Fruit fly (Drosophila melanogaster): Measurements from ENCODE around the gene CG13295.
A peak's percentile ranks its signal among the peaks of the same experiment; 100 is the strongest.

CG13295 gene

dm6 chr3L:6074975-6075692 is at the start of gene CG13295, which contains the start of gene CG6610:
Gene CG13295 (minus strand): TSS chr3L:6075245.
Gene CG6610 (plus strand): TSS chr3L:6075536.
- TF ChIP-seq Atf-2 (GFP tag; optimal IDR thresholded peaks at IDR 0.05) (no peak), ranshi (GFP tag; IDR thresholded peaks at IDR 0.05) (peak; percentile 33; the same call in 1 of the 2 replicates), hb (GFP tag; IDR thresholded peaks at IDR 0.05; ENCODE audit: partially characterized antibody) (no peak), Gsc (GFP tag; IDR thresholded peaks at IDR 0.05) (no peak), pb (GFP tag; optimal IDR thresholded peaks at IDR 0.05) (no peak), HmgZ (tag; optimal IDR thresholded peaks at IDR 0.05) (peak; percentile 75), CG4617 (GFP tag; optimal IDR thresholded peaks at IDR 0.05; ENCODE audit: borderline replicate concordance) (peak; percentile 20), org-1 (GFP tag; optimal IDR thresholded peaks at IDR 0.05) (no peak), chinmo (GFP tag; IDR thresholded peaks at IDR 0.05; ENCODE audit: partially characterized antibody) (0 out of 4 replicates have a peak, but pooled peaks have one; percentile 13), dysf (GFP tag; IDR thresholded peaks at IDR 0.05) (peak; percentile 69; the same call in 2 of the 3 replicates), B-H2 (GFP tag; optimal IDR thresholded peaks at IDR 0.05) (peak; percentile 71), CG10274 (GFP tag; optimal IDR thresholded peaks at IDR 0.05) (no peak), Xrp1 (GFP tag; IDR thresholded peaks at IDR 0.05) (peak; percentile 70), CG14441 (GFP tag; IDR thresholded peaks at IDR 0.05) (peak; percentile 36; the same call in 1 of the 2 replicates), BtbVII (GFP tag; optimal IDR thresholded peaks at IDR 0.05) (peak; percentile 15), eyg (GFP tag; optimal IDR thresholded peaks at IDR 0.05) (no peak), CG12659 (GFP tag; optimal IDR thresholded peaks at IDR 0.05) (peak; percentile 61), CG32532 (GFP tag; IDR thresholded peaks at IDR 0.05) (peak; percentile 65), Med (GFP tag) (peak; percentile 86), Hand (GFP tag; optimal IDR thresholded peaks at IDR 0.05) (no peak), bigmax (GFP tag; optimal IDR thresholded peaks at IDR 0.05) (no peak), Poxn (GFP tag; IDR thresholded peaks at IDR 0.05) (no peak), CG2129 (GFP tag; IDR thresholded peaks at IDR 0.05; ENCODE audit: partially characterized antibody) (no peak), CG3847 (GFP tag; IDR thresholded peaks at IDR 0.05) (peak; percentile 71), CG10565 (GFP tag; optimal IDR thresholded peaks at IDR 0.05) (no peak), CG11560 (tag; IDR thresholded peaks at IDR 0.05) (no peak), Kr (GFP tag; optimal IDR thresholded peaks at IDR 0.05) (no peak), MESR4 (GFP tag; optimal IDR thresholded peaks at IDR 0.05) (peak; percentile 79), CG11695 (GFP tag; IDR thresholded peaks at IDR 0.05) (0 out of 3 replicates have a peak, but pooled peaks have one; percentile 40), CG1832 (GFP tag; optimal IDR thresholded peaks at IDR 0.05) (no peak), CG7745 (tag; optimal IDR thresholded peaks at IDR 0.05) (no peak), CG3163 (GFP tag; optimal IDR thresholded peaks at IDR 0.05) (no peak), unpg (GFP tag; optimal IDR thresholded peaks at IDR 0.05) (peak; percentile 52), Awh (GFP tag; IDR thresholded peaks at IDR 0.05) (no peak), CG17385 (GFP tag; optimal IDR thresholded peaks at IDR 0.05) (peak; percentile 55), CG10366 (GFP tag; IDR thresholded peaks at IDR 0.05) (peak; percentile 11; the same call in 1 of the 2 replicates), CG7963 (GFP tag; IDR thresholded peaks at IDR 0.05; ENCODE audit: partially characterized antibody) (no peak), seq (GFP tag; IDR thresholded peaks at IDR 0.05) (no peak), peb (GFP tag; IDR thresholded peaks at IDR 0.05) (0 out of 2 replicates have a peak, but pooled peaks have one; percentile 14), sd (tag; optimal IDR thresholded peaks at IDR 0.05) (peak; percentile 92), ham (GFP tag; IDR thresholded peaks at IDR 0.05) (no peak), NC2β (GFP tag; optimal IDR thresholded peaks at IDR 0.05) (no peak), dmrt11E (tag; optimal IDR thresholded peaks at IDR 0.05) (peak; percentile 64), CG1647 (GFP tag; optimal IDR thresholded peaks at IDR 0.05) (peak; percentile 3), CG1602 (GFP tag; optimal IDR thresholded peaks at IDR 0.05) (peak; percentile 40), CG18619 (GFP tag; optimal IDR thresholded peaks at IDR 0.05) (peak; percentile 44), MBD-R2 (GFP tag; IDR thresholded peaks at IDR 0.05) (peak; percentile 68), mam (GFP tag; optimal IDR thresholded peaks at IDR 0.05) (peak; percentile 67), CG14050 (GFP tag; IDR thresholded peaks at IDR 0.05) (no peak), CG7786 (GFP tag; optimal IDR thresholded peaks at IDR 0.05) (peak; percentile 25)
